Fruit fly (Drosophila melanogaster): ENCODE data around the gene Ptp10D.

DNA sequence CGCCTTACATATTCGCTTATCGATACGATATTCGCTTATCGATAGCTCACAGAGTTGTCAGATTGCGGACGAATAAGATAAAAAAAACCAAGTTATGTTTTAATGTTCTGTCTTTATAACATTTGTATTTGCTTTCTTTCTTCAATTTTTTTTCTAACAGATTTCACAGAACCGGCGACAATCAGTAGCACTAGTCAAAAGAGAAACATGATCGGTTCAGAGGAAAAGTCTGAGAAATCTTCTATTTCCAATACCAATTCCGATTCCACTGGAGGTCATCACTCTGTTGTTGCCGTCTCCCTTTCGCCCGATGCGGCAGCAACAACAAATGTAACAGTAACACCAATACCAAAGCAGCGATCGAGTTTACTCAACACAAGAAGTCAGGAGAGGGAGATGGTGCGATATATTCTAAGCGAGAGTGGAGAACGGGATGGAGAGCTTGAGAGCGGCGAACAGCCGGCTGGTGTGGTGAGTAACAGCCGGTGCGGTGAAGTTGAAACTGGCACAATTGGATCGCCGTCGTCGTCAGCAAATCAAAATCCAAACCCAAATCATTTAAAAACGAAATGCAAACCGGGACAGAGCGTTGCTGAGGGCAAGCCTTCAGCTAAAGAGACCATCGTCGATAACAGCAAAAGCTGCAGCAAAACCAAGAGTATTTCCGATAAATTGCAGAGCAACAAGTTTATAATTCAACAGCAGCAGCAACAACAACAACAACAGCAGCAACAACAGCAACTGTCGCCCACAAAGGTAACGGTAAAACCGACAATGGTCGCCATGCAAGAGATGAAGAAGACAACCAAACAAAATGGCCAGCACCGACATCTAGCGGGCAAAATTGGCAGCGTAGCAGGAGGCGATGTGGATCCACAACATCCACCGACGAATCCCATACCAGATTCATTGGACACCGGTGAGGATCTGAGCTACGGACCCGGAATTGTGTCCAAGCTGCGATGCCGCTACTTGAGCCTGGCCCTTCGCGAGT, 60.0 kb downstream of the Ptp10D start:
- TF ChIP-seq CG8478 (optimal IDR thresholded peaks at IDR 0.05) (peak; percentile 34), psq (optimal IDR thresholded peaks at IDR 0.05) (no peak), usp (GFP tag; optimal IDR thresholded peaks at IDR 0.05) (no peak), Dll (optimal IDR thresholded peaks at IDR 0.05) (peak; percentile 66), EcR (GFP tag; optimal IDR thresholded peaks at IDR 0.05) (peak in 1 of 2 experiments; percentile 96), pan (optimal IDR thresholded peaks at IDR 0.05) (no peak)
